Fruit fly (Drosophila melanogaster) whole organism, pupa: ENCODE measurements around the gene meigo.
A peak's percentile ranks its signal among the peaks of the same experiment; 100 is the strongest.

Source experiments
- CG12605 ChIP-seq: fragments of 200-800 bp; sonication (Bioruptor generic); IDR thresholded peaks from 2 replicates; pipeline ENCODE4 v1.3.6; 2022; ENCODE audit warnings: missing biosample characterization, missing genetic modification characterization
- CG13204 ChIP-seq: fragments of 200-800 bp; sonication (Bioruptor generic); optimal IDR thresholded peaks from 2 replicates; lab custom pipeline; 2018; ENCODE audit warnings: missing biosample characterization, mild to moderate bottlenecking, missing genetic modification characterization, moderate library complexity
- CG14655 ChIP-seq: fragments of 200-800 bp; sonication (Bioruptor generic); optimal IDR thresholded peaks from 3 replicates; lab custom pipeline; 2017; ENCODE audit warnings: mild to moderate bottlenecking, missing biosample characterization, missing genetic modification reagents, missing genetic modification characterization
- CG17806 ChIP-seq: fragments of 200-800 bp; sonication (Bioruptor generic); optimal IDR thresholded peaks from 2 replicates; lab custom pipeline; 2018; ENCODE audit warnings: missing biosample characterization, mild to moderate bottlenecking, missing genetic modification characterization, moderate library complexity
- CG32121 ChIP-seq: fragments of 200-800 bp; sonication (Bioruptor generic); IDR thresholded peaks from 2 replicates; pipeline ENCODE4 v1.3.6; 2022; ENCODE audit warnings: missing biosample characterization, missing genetic modification characterization
- CG34367 ChIP-seq: fragments of 200-800 bp; sonication (Bioruptor generic); optimal IDR thresholded peaks from 2 replicates; lab custom pipeline; 2018; ENCODE audit warnings: missing biosample characterization, mild to moderate bottlenecking, missing genetic modification characterization
- CG8301 ChIP-seq: fragments of 200-800 bp; sonication (Bioruptor generic); optimal IDR thresholded peaks from 2 replicates; lab custom pipeline; 2018; ENCODE audit warnings: missing biosample characterization, mild to moderate bottlenecking, missing genetic modification characterization
- CG9948 ChIP-seq: fragments of 200-800 bp; sonication (Bioruptor generic); optimal IDR thresholded peaks from 2 replicates; lab custom pipeline; 2018; ENCODE audit warnings: missing biosample characterization, mild to moderate bottlenecking, missing genetic modification characterization, moderate library complexity
- D1 ChIP-seq: fragments of 200-800 bp; sonication (Bioruptor generic); optimal IDR thresholded peaks from 2 replicates; lab custom pipeline; 2018; ENCODE audit warnings: missing biosample characterization, mild to moderate bottlenecking, missing genetic modification characterization, moderate library complexity
- Ets98B ChIP-seq: fragments of 200-800 bp; sonication (Bioruptor generic); IDR thresholded peaks from 2 replicates; pipeline ENCODE4 v1.3.6; 2022; ENCODE audit warnings: missing biosample characterization, missing genetic modification characterization
- fd96Ca ChIP-seq: fragments of 200-800 bp; sonication (Bioruptor generic); IDR thresholded peaks from 3 replicates; pipeline ENCODE4 v1.3.6; 2022; ENCODE audit warnings: missing biosample characterization, missing genetic modification characterization
- rn ChIP-seq: fragments of 200-800 bp; sonication (Bioruptor generic); IDR thresholded peaks from 2 replicates; pipeline ENCODE4 v1.3.6; 2022; ENCODE audit warnings: missing biosample characterization, missing genetic modification characterization

dm6 chr3R:21150090-21150489 lies 12.0 kb downstream of the meigo start:
- TF ChIP-seq CG34367, result no peak
- no peak for TF ChIP-seq CG14655 (GFP tag; lab: Kevin White, UChicago)
- no peak for TF ChIP-seq CG13204 (GFP tag; lab: Kevin White, UChicago)
- no peak for TF ChIP-seq D1 (tag; lab: Kevin White, UChicago)
- no peak for TF ChIP-seq CG9948 (tag; lab: Kevin White, UChicago)
- no peak for TF ChIP-seq CG8301 (tag; lab: Kevin White, UChicago)
- no peak for TF ChIP-seq rn
- no peak for TF ChIP-seq CG12605 (GFP tag; lab: Robert Waterston, UW)
- 0 out of 2 replicates have a peak, but pooled peaks have one; percentile 19 for TF ChIP-seq Ets98B (GFP tag; lab: Robert Waterston, UW)
- no peak for TF ChIP-seq CG17806 (tag; lab: Kevin White, UChicago)
- TF ChIP-seq fd96Ca (GFP tag; lab: Robert Waterston, UW), result no peak
- TF ChIP-seq CG32121 (GFP tag; lab: Robert Waterston, UW), result 0 out of 2 replicates have a peak, but pooled peaks have one; percentile 15
